Worm (Caenorhabditis elegans) whole organism, L2 larva: ENCODE measurements around the gene klp-13.

Source experiments
- C34F6.9 ChIP-seq: fragments of 150-350 bp; optimal IDR thresholded peaks from 2 replicates; lab custom pipeline; 2014; ENCODE audit warnings: missing biosample characterization, missing genetic modification characterization
- F13H6.1 ChIP-seq: sonication (generic microtip); optimal IDR thresholded peaks from 2 replicates; lab custom pipeline; 2016; ENCODE audit warnings: missing genetic modification characterization, missing compliant biosample characterization
- Y55F3AM.14 ChIP-seq: fragments of 200-800 bp; sonication (Bioruptor generic); optimal IDR thresholded peaks from 2 replicates; lab custom pipeline; 2018; ENCODE audit warnings: mild to moderate bottlenecking, missing genetic modification characterization, missing compliant biosample characterization
- ZK546.5 ChIP-seq: sonication (generic microtip); optimal IDR thresholded peaks from 2 replicates; lab custom pipeline; 2017; ENCODE audit warnings: missing biosample characterization, missing genetic modification characterization
- alr-1 ChIP-seq: fragments of 150-350 bp; optimal IDR thresholded peaks from 2 replicates; lab custom pipeline; 2014; ENCODE audit warnings: missing biosample characterization, missing genetic modification characterization
- aly-2 ChIP-seq: fragments of 150-350 bp; optimal IDR thresholded peaks from 2 replicates; lab custom pipeline; 2014; ENCODE audit warnings: missing biosample characterization, missing genetic modification characterization
- ama-1 ChIP-seq: fragments of 150-350 bp; optimal IDR thresholded peaks from 2 replicates; lab custom pipeline; 2018; ENCODE audit warnings: inconsistent platforms
- blmp-1 ChIP-seq: sonication (generic microtip); optimal IDR thresholded peaks from 2 replicates; lab custom pipeline; 2017; ENCODE audit warnings: missing genetic modification characterization, mild to moderate bottlenecking, missing compliant biosample characterization, antibody characterized with exemption, moderate library complexity; ENCODE audit not compliant: insufficient read depth
- ceh-16 ChIP-seq: fragments of 150-350 bp; optimal IDR thresholded peaks from 2 replicates; lab custom pipeline; 2014; ENCODE audit warnings: missing biosample characterization, missing genetic modification characterization
- ceh-82 ChIP-seq: fragments of 150-350 bp; optimal IDR thresholded peaks from 2 replicates; lab custom pipeline; 2014; ENCODE audit warnings: missing biosample characterization, missing genetic modification characterization
- crh-2 ChIP-seq: sonication (generic microtip); optimal IDR thresholded peaks from 2 replicates; lab custom pipeline; 2017; ENCODE audit warnings: missing biosample characterization, missing genetic modification characterization
- dmd-4 ChIP-seq: sonication (generic microtip); optimal IDR thresholded peaks from 2 replicates; lab custom pipeline; 2017; ENCODE audit warnings: missing biosample characterization, missing genetic modification characterization
- egl-27 ChIP-seq: sonication (generic microtip); optimal IDR thresholded peaks from 3 replicates; lab custom pipeline; 2017; ENCODE audit warnings: missing biosample characterization, missing genetic modification reagents, missing genetic modification characterization
- elt-1 ChIP-seq: fragments of 150-350 bp; optimal IDR thresholded peaks from 2 replicates; lab custom pipeline; 2014; ENCODE audit warnings: missing biosample characterization, missing genetic modification characterization
- elt-3 ChIP-seq: sonication (generic microtip); optimal IDR thresholded peaks from 2 replicates; lab custom pipeline; 2017; ENCODE audit warnings: missing biosample characterization, missing genetic modification characterization
- gmeb-1 ChIP-seq: fragments of 150-350 bp; optimal IDR thresholded peaks from 2 replicates; lab custom pipeline; 2014; ENCODE audit warnings: missing biosample characterization, missing genetic modification characterization
- lin-13 ChIP-seq: fragments of 150-350 bp; optimal IDR thresholded peaks from 2 replicates; lab custom pipeline; 2014; ENCODE audit warnings: missing biosample characterization, missing genetic modification reagents, missing genetic modification characterization
- lin-39 ChIP-seq: fragments of 150-350 bp; optimal IDR thresholded peaks from 2 replicates; lab custom pipeline; 2014; ENCODE audit warnings: missing biosample characterization, missing genetic modification reagents, missing genetic modification characterization
- lsy-2 ChIP-seq, 2 experiments: fragments of 150-350 bp in 1 of 2; sonication (generic microtip) in 1 of 2; optimal IDR thresholded peaks; 2 replicates each; lab custom pipeline; 2014 to 2017; ENCODE audit warnings: missing biosample characterization in 2 of 2, missing genetic modification characterization in 2 of 2
- mbf-1 ChIP-seq: sonication (generic microtip); optimal IDR thresholded peaks from 2 replicates; lab custom pipeline; 2017; ENCODE audit warnings: missing biosample characterization, missing genetic modification characterization
- mdl-1 ChIP-seq, 2 experiments: fragments of 150-350 bp in 1 of 2; sonication (generic microtip) in 1 of 2; optimal IDR thresholded peaks; 2 replicates each; lab custom pipeline; 2017; ENCODE audit warnings: missing biosample characterization in 2 of 2, missing genetic modification characterization in 2 of 2
- nhr-10 ChIP-seq: sonication (generic microtip); optimal IDR thresholded peaks from 2 replicates; lab custom pipeline; 2017; ENCODE audit warnings: missing biosample characterization, missing genetic modification characterization
- nhr-11 ChIP-seq: fragments of 150-350 bp; optimal IDR thresholded peaks from 2 replicates; lab custom pipeline; 2014; ENCODE audit warnings: missing biosample characterization, missing genetic modification characterization
- nhr-12 ChIP-seq: fragments of 150-350 bp; optimal IDR thresholded peaks from 2 replicates; lab custom pipeline; 2014; ENCODE audit warnings: missing biosample characterization, missing genetic modification characterization
- nhr-129 ChIP-seq: fragments of 150-350 bp; optimal IDR thresholded peaks from 2 replicates; lab custom pipeline; 2014; ENCODE audit warnings: missing biosample characterization, missing genetic modification characterization
- nhr-21 ChIP-seq: fragments of 150-350 bp; optimal IDR thresholded peaks from 2 replicates; lab custom pipeline; 2014; ENCODE audit warnings: missing biosample characterization, missing genetic modification characterization
- nhr-23 ChIP-seq: fragments of 150-350 bp; optimal IDR thresholded peaks from 2 replicates; lab custom pipeline; 2014; ENCODE audit warnings: missing biosample characterization, missing genetic modification reagents, missing genetic modification characterization
- nhr-237 ChIP-seq: fragments of 150-350 bp; optimal IDR thresholded peaks from 2 replicates; lab custom pipeline; 2014; ENCODE audit warnings: missing biosample characterization, missing genetic modification characterization
- nhr-25 ChIP-seq: fragments of 150-350 bp; sonication (generic microtip); optimal IDR thresholded peaks from 3 replicates; lab custom pipeline; 2014; ENCODE audit warnings: missing biosample characterization, missing genetic modification characterization
- nhr-6 ChIP-seq: fragments of 150-350 bp; optimal IDR thresholded peaks from 2 replicates; lab custom pipeline; 2014; ENCODE audit warnings: missing biosample characterization, missing genetic modification characterization
- peb-1 ChIP-seq: fragments of 150-350 bp; optimal IDR thresholded peaks from 2 replicates; lab custom pipeline; 2014; ENCODE audit warnings: missing biosample characterization, missing genetic modification characterization
- sem-4 ChIP-seq: fragments of 150-350 bp; optimal IDR thresholded peaks from 2 replicates; lab custom pipeline; 2014; ENCODE audit warnings: missing biosample characterization, missing genetic modification reagents, missing genetic modification characterization
- skn-1 ChIP-seq: sonication (generic microtip); optimal IDR thresholded peaks from 2 replicates; lab custom pipeline; 2017; ENCODE audit warnings: missing biosample characterization, missing genetic modification characterization
- sma-3 ChIP-seq: sonication (generic microtip); optimal IDR thresholded peaks from 2 replicates; lab custom pipeline; 2016; ENCODE audit warnings: missing genetic modification reagents, missing genetic modification characterization, missing compliant biosample characterization
- sma-9 ChIP-seq, 2 experiments: fragments of 150-350 bp in 1 of 2; sonication (generic microtip) in 1 of 2; optimal IDR thresholded peaks; 2 replicates each; lab custom pipeline; 2014 to 2016; ENCODE audit warnings: missing genetic modification characterization in 2 of 2, mild to moderate bottlenecking in 1 of 2, missing biosample characterization in 1 of 2, missing compliant biosample characterization in 1 of 2, missing genetic modification reagents in 1 of 2, moderate library complexity in 1 of 2
- snpc-4 ChIP-seq: fragments of 150-350 bp; optimal IDR thresholded peaks from 2 replicates; lab custom pipeline; 2014; ENCODE audit warnings: missing biosample characterization, missing genetic modification characterization
- unc-39 ChIP-seq: fragments of 150-350 bp; optimal IDR thresholded peaks from 2 replicates; lab custom pipeline; 2014; ENCODE audit warnings: missing biosample characterization, missing genetic modification characterization
- unc-55 ChIP-seq: fragments of 150-350 bp; sonication (generic microtip); optimal IDR thresholded peaks from 3 replicates; lab custom pipeline; 2014; ENCODE audit warnings: missing biosample characterization, missing genetic modification reagents, missing genetic modification characterization
- unc-62 ChIP-seq: fragments of 150-350 bp; optimal IDR thresholded peaks from 2 replicates; lab custom pipeline; 2014; ENCODE audit warnings: missing biosample characterization, missing genetic modification reagents, missing genetic modification characterization
- zag-1 ChIP-seq: fragments of 150-350 bp; optimal IDR thresholded peaks from 2 replicates; lab custom pipeline; 2014; ENCODE audit warnings: missing biosample characterization, missing genetic modification characterization
- ztf-1 ChIP-seq: fragments of 200-800 bp; sonication (Bioruptor generic); conservative IDR thresholded peaks from 2 replicates; pipeline ENCODE4 v1.3.6; 2022; ENCODE audit warnings: missing genetic modification characterization, missing compliant biosample characterization
- ztf-11 ChIP-seq: sonication (generic microtip); optimal IDR thresholded peaks from 2 replicates; lab custom pipeline; 2017; ENCODE audit warnings: missing biosample characterization, missing genetic modification characterization
- ztf-4 ChIP-seq: fragments of 150-350 bp; optimal IDR thresholded peaks from 2 replicates; lab custom pipeline; 2014; ENCODE audit warnings: missing biosample characterization, missing genetic modification characterization

The klp-13 gene

DNA sequence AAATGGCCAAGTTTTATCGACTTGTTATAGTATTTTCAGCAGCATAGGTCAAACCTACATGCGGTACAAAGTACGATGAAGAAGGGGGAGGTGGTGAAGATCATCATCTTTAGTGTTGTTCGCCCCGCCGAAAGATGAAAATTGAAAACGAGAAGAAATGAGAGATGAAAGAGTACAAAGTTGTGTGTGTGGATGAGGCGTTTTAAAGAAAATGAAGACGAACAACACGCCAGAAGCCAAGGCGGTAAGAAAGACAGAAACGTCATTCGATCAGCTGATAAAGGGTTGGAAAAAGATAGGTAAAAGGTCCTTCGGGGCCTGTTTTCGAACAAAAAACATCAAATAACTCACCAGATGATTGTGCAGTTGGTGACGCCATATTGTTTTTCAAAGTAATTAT, 40.9 kb upstream of the klp-13 start:
- TF ChIP-seq nhr-21 (tag; lab: Kevin White, UChicago): peak; percentile 3
- TF ChIP-seq ZK546.5: no peak
- no peak for TF ChIP-seq snpc-4
- peak; percentile 24 for TF ChIP-seq nhr-6 (tag; lab: Kevin White, UChicago)
- no peak for TF ChIP-seq ceh-82 (tag; lab: Kevin White, UChicago)
- no peak for TF ChIP-seq sem-4 (tag; lab: Kevin White, UChicago)
- TF ChIP-seq gmeb-1 (tag; lab: Kevin White, UChicago): no peak
- no peak for TF ChIP-seq nhr-237 (tag; lab: Kevin White, UChicago)
- TF ChIP-seq F13H6.1 (tag; lab: Kevin White, UChicago): peak; percentile 72
- no peak for TF ChIP-seq lin-13 (GFP tag; lab: Kevin White, UChicago)
- TF ChIP-seq egl-27 (tag; lab: Kevin White, UChicago): no peak
- TF ChIP-seq Y55F3AM.14: no peak
- TF ChIP-seq peb-1: no peak
- no peak for TF ChIP-seq nhr-11 (tag; lab: Kevin White, UChicago)
- no peak for TF ChIP-seq skn-1 (tag; lab: Kevin White, UChicago)
- no peak for TF ChIP-seq mbf-1 (tag; lab: Kevin White, UChicago)
- no peak for TF ChIP-seq mdl-1 (tag; optimal IDR thresholded peaks at IDR 0.05; lab: Kevin White, UChicago)
- no peak for TF ChIP-seq nhr-25
- TF ChIP-seq sma-9 (GFP tag; optimal IDR thresholded peaks at IDR 0.05; lab: Kevin White, UChicago): peak; percentile 39
- TF ChIP-seq sma-9 (tag; optimal IDR thresholded peaks at IDR 0.05; lab: Kevin White, UChicago): no peak
- TF ChIP-seq lsy-2 (tag; optimal IDR thresholded peaks at IDR 0.05; lab: Kevin White, UChicago): no peak
- TF ChIP-seq nhr-10 (tag; lab: Kevin White, UChicago): no peak
- no peak for TF ChIP-seq blmp-1
- no peak for TF ChIP-seq sma-3 (GFP tag; lab: Kevin White, UChicago)
- no peak for TF ChIP-seq ztf-1 (GFP tag; lab: Robert Waterston, UW)
- no peak for TF ChIP-seq alr-1 (tag; lab: Kevin White, UChicago)
- no peak for TF ChIP-seq unc-55 (GFP tag; lab: Kevin White, UChicago)
- TF ChIP-seq ztf-11 (tag; lab: Kevin White, UChicago): no peak
- TF ChIP-seq unc-62 (GFP tag; lab: Kevin White, UChicago): no peak
- no peak for TF ChIP-seq elt-1
- no peak for TF ChIP-seq elt-3 (tag; lab: Kevin White, UChicago)
- TF ChIP-seq nhr-129 (tag; lab: Kevin White, UChicago): peak; percentile 43
- TF ChIP-seq nhr-23 (tag; lab: Kevin White, UChicago): no peak
- no peak for TF ChIP-seq nhr-12
- no peak for TF ChIP-seq unc-39 (tag; lab: Kevin White, UChicago)
- no peak for TF ChIP-seq zag-1 (tag; lab: Kevin White, UChicago)
- TF ChIP-seq C34F6.9 (tag; lab: Kevin White, UChicago): peak; percentile 32
- TF ChIP-seq dmd-4 (tag; lab: Kevin White, UChicago): no peak
- TF ChIP-seq ceh-16 (tag; lab: Kevin White, UChicago): no peak
- peak; percentile 0 for TF ChIP-seq ama-1
- TF ChIP-seq crh-2: peak; percentile 14
- TF ChIP-seq lin-39 (tag; lab: Kevin White, UChicago): no peak
- TF ChIP-seq aly-2 (tag; lab: Kevin White, UChicago): no peak
- no peak for TF ChIP-seq ztf-4 (tag; lab: Kevin White, UChicago)

DNA sequence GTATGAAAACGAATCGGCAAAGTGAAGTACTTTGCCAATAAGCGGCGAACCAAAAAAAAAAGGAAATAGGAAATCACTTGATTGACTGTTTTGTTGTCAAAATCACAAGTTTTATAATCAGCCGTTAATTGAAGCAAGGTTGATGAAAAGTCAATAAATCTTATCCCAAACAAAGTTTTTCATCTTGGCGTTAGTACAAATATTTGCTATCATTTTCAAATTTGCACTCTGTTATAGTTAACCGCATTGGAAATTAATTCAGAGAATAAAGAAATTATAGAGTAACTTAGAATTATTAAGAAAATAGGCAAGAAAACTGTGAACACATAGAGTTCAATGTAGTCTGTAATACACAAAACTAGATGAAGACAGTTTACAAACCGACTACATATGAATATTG, 40.3 kb upstream of the klp-13 start, which contains the start of gene acs-17:
acs-17 (minus strand) TSS at position 23 of the 400 bp plus-strand sequence.
- no peak for TF ChIP-seq nhr-6 (tag; lab: Kevin White, UChicago)
- TF ChIP-seq sma-9 (GFP tag; optimal IDR thresholded peaks at IDR 0.05; lab: Kevin White, UChicago): peak; percentile 27
- no peak for TF ChIP-seq sma-9 (tag; optimal IDR thresholded peaks at IDR 0.05; lab: Kevin White, UChicago)
- TF ChIP-seq C34F6.9 (tag; lab: Kevin White, UChicago): no peak
- no peak for TF ChIP-seq alr-1 (tag; lab: Kevin White, UChicago)
- peak; percentile 20 for TF ChIP-seq nhr-25
- TF ChIP-seq, all 48 proteins: peak for 2
